Worm (Caenorhabditis elegans): ENCODE results near the gene ttr-21.

Gene ttr-21

ce11 chrV:13856376-13856775 is 2.2 kb upstream of the ttr-21 start, which contains the start of gene srx-134:
Gene srx-134, minus strand, starts transcription at chrV:13856476.
- TF ChIP-seq ceh-28 (tag; optimal IDR thresholded peaks at IDR 0.05) = no peak
- no peak for TF ChIP-seq set-16 (GFP tag; IDR thresholded peaks at IDR 0.05)
- no peak for TF ChIP-seq tag-97 (GFP tag; IDR thresholded peaks at IDR 0.05)
- no peak for TF ChIP-seq T20F7.1 (GFP tag; optimal IDR thresholded peaks at IDR 0.05)
- TF ChIP-seq ZK337.2 (GFP tag; IDR thresholded peaks at IDR 0.05) = no peak
- TF ChIP-seq nhr-102 (tag; optimal IDR thresholded peaks at IDR 0.05) = no peak
- TF ChIP-seq nhr-6 (tag; optimal IDR thresholded peaks at IDR 0.05) = no peak
- TF ChIP-seq nhr-77 (tag; optimal IDR thresholded peaks at IDR 0.05) = no peak
- no peak for TF ChIP-seq nhr-25 (tag; optimal IDR thresholded peaks at IDR 0.05; ENCODE audit: borderline replicate concordance, insufficient read depth)
- no peak for TF ChIP-seq mxl-2 (GFP tag; conservative IDR thresholded peaks at IDR 0.05)
- no peak for TF ChIP-seq mes-2 (tag; optimal IDR thresholded peaks at IDR 0.05; ENCODE audit: poor library complexity, severe bottlenecking)
- no peak for TF ChIP-seq F49E8.2 (tag; optimal IDR thresholded peaks at IDR 0.05; ENCODE audit: borderline replicate concordance)
- TF ChIP-seq fos-1 (tag; optimal IDR thresholded peaks at IDR 0.05) = no peak
- no peak for TF ChIP-seq duxl-1 (tag; optimal IDR thresholded peaks at IDR 0.05; ENCODE audit: poor library complexity)
- TF ChIP-seq arid-1 (GFP tag; conservative IDR thresholded peaks at IDR 0.05) = no peak
- no peak for TF ChIP-seq nhr-76 (tag; optimal IDR thresholded peaks at IDR 0.05)
- TF ChIP-seq lin-39 (tag; optimal IDR thresholded peaks at IDR 0.05) = no peak
- TF ChIP-seq spr-1 (tag; optimal IDR thresholded peaks at IDR 0.05) = no peak
- no peak for TF ChIP-seq hlh-11 (tag; optimal IDR thresholded peaks at IDR 0.05)
- no peak for TF ChIP-seq fkh-10 (GFP tag; optimal IDR thresholded peaks at IDR 0.05)

DNA sequence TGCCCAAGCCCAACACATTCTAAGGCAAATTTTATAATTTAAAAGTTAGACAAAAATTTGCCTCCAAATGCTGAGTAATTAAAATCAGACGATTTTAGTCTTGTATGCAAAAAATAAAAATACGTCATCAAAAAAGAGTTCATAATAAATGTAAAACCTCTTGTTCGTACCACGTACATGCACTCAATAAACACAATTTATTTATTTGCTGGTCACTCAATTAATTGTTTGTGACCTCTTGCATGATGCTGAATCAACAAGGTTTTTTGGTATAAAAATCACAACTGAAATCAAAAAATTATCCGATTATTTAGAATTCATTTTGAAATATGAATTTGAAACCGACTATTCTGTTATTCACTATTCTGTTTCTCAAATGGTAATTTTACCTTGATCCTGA is 4.0 kb downstream of the ttr-21 start, which contains the start of gene hpx-2:
Gene hpx-2 (plus strand): TSS at position 301 of the 400 bp plus-strand sequence.
- TF ChIP-seq nhr-42 (GFP tag; IDR thresholded peaks at IDR 0.05) (no peak), pha-4 (GFP tag; IDR thresholded peaks at IDR 0.05) (no peak), pha-4 (tag; optimal IDR thresholded peaks at IDR 0.05) (no peak)

DNA sequence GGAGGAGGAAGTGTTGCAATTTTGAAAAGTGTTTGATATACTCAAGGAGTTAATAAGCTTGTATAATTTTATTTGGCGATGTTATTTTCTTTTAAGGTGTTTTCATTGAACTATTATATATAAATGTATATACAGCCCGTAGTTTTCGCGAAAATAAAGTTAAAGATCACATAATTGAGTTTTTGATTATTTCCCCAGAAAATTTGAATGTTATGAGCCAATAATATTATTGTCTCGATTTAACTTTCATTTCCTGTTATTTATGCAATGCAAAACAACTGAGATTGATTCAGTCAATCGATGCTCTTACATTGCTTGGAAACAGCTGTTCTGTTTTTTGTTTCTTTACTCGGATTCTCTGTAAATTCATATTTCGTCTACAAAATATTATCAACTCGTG is 5.8 kb downstream of the ttr-21 start, which contains the start of gene srx-133:
Gene srx-133 (plus strand): TSS at position 301 of the 400 bp plus-strand sequence.
- no peak for TF ChIP-seq daf-8 (GFP tag; IDR thresholded peaks at IDR 0.05)
- peak; percentile 48 for TF ChIP-seq aha-1 (tag)

- no peak for TF ChIP-seq lin-38 (GFP tag; IDR thresholded peaks at IDR 0.05)
- no peak for TF ChIP-seq ceh-82 (tag; optimal IDR thresholded peaks at IDR 0.05)
- no peak for TF ChIP-seq ztf-7 (tag; optimal IDR thresholded peaks at IDR 0.05)
- no peak for TF ChIP-seq nhr-76 (tag; optimal IDR thresholded peaks at IDR 0.05)
- no peak for TF ChIP-seq nhr-42 (GFP tag; IDR thresholded peaks at IDR 0.05)
- no peak for TF ChIP-seq ztf-11 (tag; optimal IDR thresholded peaks at IDR 0.05)
- TF ChIP-seq aha-1 (tag) = peak; percentile 33
Observed at ce11 chrV:13845136-13845535, 9.1 kb downstream of the ttr-21 start, which contains the start of gene srx-131. Gene srx-131, plus strand, starts transcription at chrV:13845436.

ce11 chrV:13843147-13843546 is 11.1 kb downstream of the ttr-21 start, which contains the start of gene srx-130:
Gene srx-130, plus strand, starts transcription at chrV:13843447.
- TF ChIP-seq tag-97 (GFP tag; IDR thresholded peaks at IDR 0.05) = no peak
- no peak for TF ChIP-seq nhr-111 (GFP tag; optimal IDR thresholded peaks at IDR 0.05)
- TF ChIP-seq snpc-1.2 (GFP tag; IDR thresholded peaks at IDR 0.05) = no peak
- no peak for TF ChIP-seq daf-8 (GFP tag; IDR thresholded peaks at IDR 0.05)
- no peak for TF ChIP-seq Y105C5A.15 (GFP tag; IDR thresholded peaks at IDR 0.05)
- TF ChIP-seq snpc-4 (tag; optimal IDR thresholded peaks at IDR 0.05) = no peak

DNA sequence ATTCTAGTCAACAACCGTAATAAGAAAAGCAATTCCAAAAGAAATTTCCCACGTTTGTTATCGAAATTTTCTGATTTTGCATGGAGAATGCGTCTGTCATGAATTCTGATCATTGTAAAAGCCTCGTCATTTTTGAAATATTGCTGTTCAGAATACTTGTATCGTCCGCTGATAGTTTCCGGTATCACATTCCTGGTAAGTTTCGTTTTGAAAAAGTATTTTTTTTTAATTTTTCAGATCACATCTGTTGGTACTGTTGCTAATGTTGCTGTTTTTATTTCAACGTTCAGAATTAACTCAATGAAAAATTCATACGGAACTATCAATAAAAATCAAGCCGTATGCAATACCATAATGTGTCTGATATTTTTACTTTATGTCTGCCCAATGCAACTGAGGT is 13.3 kb downstream of the ttr-21 start, which contains the start of gene srx-17:
Gene srx-17 (plus strand): TSS at position 301 of the 400 bp plus-strand sequence.
- TF ChIP-seq egl-27 (tag; optimal IDR thresholded peaks at IDR 0.05) = no peak
- no peak for TF ChIP-seq egl-43 (GFP tag; IDR thresholded peaks at IDR 0.05)
- TF ChIP-seq fkh-10 (GFP tag; optimal IDR thresholded peaks at IDR 0.05) = no peak
- TF ChIP-seq unc-130 (GFP tag; optimal IDR thresholded peaks at IDR 0.05) = no peak
- TF ChIP-seq nhr-48 (tag; optimal IDR thresholded peaks at IDR 0.05) = no peak
- TF ChIP-seq lin-13 (GFP tag; optimal IDR thresholded peaks at IDR 0.05) = no peak
- TF ChIP-seq ces-1 (GFP tag; optimal IDR thresholded peaks at IDR 0.05) = no peak
- TF ChIP-seq ceh-44 (GFP tag; IDR thresholded peaks at IDR 0.05) = no peak
- no peak for TF ChIP-seq daf-16 (GFP tag; optimal IDR thresholded peaks at IDR 0.05)
- TF ChIP-seq daf-16 (tag; optimal IDR thresholded peaks at IDR 0.05) = no peak
- no peak for TF ChIP-seq cey-2 (tag; optimal IDR thresholded peaks at IDR 0.05; ENCODE audit: borderline replicate concordance, insufficient read depth)
- no peak for TF ChIP-seq Y105C5A.15 (GFP tag; IDR thresholded peaks at IDR 0.05)

All from whole organism, L4 larva.